Worm (Caenorhabditis elegans): ENCODE data around the gene Y17G7B.23.

Y17G7B.23 gene

DNA sequence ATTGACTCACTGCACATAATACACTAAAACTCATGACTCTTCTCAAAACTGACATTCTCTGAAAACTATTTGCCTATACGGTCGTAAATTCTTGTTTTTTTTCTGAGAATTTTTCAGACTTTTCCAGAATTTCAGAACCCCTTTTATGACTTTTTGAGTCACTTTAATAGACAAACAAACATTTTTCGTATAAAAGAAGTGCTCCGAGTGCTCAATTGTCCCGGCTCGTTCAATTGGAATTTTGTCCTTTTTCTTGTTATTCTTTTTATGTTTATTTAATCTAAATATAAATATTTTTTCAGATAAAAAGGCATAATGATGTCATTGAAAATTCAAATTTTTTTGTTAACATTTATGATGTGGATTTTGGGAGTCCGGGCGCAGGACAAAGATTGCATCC is at the start of gene Y17G7B.23:
TSS of gene Y17G7B.23 (plus strand) at position 301 of the 400 bp plus-strand sequence.
- no peak for TF ChIP-seq unc-62 (GFP tag; optimal IDR thresholded peaks at IDR 0.05)

DNA sequence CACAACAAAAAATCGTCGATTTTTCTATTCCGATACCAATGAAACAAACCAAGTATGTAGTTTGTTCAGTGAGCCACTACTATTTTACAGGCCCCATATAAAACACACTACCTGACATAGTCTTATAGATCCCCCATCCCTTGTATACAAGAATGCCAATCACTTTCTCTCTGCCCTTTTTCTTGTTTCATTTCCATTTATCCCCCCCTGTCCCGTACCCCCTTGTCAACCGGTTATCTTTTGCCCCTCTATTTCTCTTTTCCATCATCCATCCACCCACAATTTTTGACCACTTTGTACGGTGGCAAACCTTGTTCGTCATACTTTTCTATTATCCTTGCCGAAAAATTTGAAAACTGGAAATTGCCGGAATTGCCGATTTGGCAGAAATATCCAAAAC is 46.0 kb upstream of the Y17G7B.23 start:
- TF ChIP-seq unc-62 (GFP tag; optimal IDR thresholded peaks at IDR 0.05): no peak

DNA sequence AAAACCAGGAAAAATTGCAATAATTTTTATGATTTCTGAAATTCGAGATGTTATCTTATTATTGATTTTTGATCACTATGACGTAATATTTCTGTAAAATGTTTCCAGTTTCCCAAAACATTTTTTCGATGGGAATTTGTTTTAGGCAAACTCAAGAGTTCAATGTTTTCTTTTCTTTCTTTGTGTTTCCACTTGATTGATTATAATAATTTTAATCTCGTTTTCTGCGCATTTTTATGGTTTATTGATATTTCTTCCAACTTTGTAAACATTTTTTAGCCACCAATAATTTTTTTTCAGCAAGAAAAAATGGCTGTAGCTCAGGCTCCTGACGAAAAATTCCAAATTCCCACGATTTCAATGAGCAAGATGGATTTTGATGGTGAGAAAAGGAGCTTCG is 44.8 kb upstream of the Y17G7B.23 start, which contains the start of gene W03C9.6:
TSS of gene W03C9.6 (plus strand) at position 301 of the 400 bp plus-strand sequence.
- no peak for TF ChIP-seq unc-62 (GFP tag; optimal IDR thresholded peaks at IDR 0.05)

DNA sequence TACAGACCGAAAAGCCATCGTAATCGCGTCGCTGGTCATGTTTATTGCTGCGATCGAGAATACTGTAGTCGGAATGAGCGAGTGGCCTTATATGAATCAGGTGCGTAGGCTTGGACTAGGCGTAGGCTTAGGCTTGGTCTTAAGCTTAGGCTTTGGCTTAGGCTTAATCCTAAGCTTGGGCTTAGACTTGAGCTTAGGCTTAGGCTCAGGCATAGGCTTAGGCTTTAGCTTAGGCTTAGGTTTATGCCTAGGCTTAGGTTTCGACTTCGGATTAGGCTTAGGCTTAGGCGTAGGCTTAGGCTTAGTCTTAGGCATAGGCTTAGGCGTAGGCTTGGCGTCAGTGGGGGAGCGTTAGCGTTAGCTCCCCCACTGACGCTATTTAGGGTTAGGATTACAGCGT is 44.2 kb upstream of the Y17G7B.23 start:
- TF ChIP-seq unc-62 (GFP tag; optimal IDR thresholded peaks at IDR 0.05): no peak

DNA sequence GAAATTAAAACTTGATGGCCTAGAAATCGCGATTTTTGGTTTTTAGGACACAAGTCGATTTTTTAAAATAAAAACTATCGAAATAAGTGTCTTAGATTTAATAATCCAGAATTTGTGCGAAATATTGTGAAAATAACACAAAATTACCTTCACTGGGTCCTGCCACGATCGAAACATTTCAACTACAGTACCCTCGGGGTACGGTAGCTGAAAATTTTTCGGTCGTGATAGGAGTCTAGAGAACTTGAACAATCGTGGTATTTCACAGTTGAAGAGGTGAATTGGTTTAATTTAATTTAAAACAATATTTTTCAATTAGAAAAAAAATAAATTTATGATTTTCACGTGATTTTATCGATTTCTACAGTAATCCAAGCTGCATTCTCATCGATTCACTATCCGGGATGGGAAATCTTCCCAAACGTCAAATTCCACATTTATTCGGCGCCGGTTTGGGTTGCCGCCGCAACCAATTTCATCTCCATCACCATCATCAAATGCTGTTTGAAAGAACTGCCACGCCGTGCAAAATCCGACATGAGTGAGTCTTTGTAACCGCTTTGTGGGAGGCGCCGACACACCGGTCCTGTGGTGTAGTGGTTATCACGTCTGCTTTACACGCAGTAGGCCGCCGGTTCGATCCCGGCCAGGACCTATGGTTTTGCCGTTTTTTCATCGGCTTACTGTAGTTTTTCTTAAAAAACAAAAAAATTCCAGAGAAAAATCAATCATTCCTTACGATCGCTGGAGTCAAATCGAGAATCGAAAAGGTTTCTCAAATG is 40.0 kb upstream of the Y17G7B.23 start:
- no peak for TF ChIP-seq unc-62 (GFP tag; optimal IDR thresholded peaks at IDR 0.05)

DNA sequence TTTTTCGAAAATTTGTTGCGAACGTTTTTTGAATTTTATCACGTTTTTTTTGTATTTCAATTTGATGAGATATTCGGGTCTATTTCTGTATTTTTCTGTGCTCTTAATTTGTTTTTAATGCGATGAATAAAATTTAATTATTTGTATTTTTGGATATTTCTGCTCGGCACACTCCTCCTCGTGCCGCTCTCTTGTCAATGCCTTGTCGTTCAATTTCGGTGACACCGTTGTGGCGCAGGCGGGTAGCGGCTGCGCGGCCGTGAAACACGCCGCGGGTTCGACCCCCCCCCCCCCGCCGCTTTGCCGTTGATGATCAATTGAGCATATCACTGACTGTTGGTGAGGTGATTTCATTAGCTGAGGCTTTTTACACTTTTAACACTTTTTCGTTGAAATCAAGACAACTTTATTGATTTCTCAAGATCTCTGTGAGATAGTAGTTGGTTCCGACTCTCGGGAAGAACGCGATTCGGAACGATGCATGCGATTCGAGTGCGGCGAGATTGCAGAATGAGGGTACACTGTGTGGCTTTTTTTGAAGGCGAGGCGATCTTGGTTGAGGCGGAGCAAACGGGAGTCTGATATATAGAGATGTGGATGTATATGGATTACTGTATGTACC is 38.3 kb upstream of the Y17G7B.23 start:
- no peak for TF ChIP-seq unc-62 (GFP tag; optimal IDR thresholded peaks at IDR 0.05)

DNA sequence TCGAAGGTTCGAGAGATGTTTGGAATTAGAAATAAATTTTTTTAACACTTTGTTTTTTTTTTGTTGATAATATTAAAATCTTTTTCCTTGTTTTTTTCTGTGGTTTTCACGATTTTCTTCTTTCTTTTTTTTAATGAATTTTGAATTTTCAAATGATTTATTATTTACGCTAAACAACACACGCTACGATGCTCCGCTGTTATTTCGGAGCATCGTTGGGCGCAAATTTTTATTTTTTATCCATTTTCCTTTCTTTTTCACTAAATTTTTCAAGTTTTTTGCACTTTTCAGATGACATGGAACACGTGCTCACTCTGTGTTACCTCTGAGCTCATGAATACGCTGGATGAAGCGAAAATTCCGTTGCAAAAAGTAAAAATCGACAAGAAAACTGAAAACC is 36.9 kb upstream of the Y17G7B.23 start, which contains the start of the genes W03C9.1 and W03C9.2:
TSS of gene W03C9.1 (minus strand) at position 46 of the 400 bp plus-strand sequence.
TSS of gene W03C9.2 (plus strand) at position 286 of the 400 bp plus-strand sequence.
- no peak for TF ChIP-seq unc-62 (GFP tag; optimal IDR thresholded peaks at IDR 0.05)

DNA sequence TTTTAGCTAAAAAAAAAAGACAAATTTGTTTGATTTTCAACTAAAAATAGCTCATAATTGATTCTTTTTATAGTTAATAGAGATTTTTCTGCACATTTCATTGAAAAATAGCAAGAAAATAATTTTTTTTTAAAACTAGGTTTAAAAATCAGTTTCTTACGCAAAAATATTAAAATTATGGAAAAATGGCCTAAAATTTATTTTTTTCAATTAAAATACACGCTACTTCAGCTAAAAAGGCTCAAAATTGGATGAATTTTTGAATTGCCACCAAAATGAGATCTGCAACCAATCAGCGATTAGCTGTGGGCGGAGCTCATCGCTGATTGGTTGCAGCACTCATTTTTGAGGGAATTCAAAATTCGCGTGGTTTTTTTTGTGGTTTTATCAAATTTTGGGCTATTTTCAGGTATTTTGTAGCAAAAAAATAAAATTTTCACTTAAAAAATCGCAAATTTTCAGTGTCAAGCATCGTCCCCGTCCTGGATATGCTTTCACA is 35.8 kb upstream of the Y17G7B.23 start:
- no peak for TF ChIP-seq unc-62 (GFP tag; optimal IDR thresholded peaks at IDR 0.05)

DNA sequence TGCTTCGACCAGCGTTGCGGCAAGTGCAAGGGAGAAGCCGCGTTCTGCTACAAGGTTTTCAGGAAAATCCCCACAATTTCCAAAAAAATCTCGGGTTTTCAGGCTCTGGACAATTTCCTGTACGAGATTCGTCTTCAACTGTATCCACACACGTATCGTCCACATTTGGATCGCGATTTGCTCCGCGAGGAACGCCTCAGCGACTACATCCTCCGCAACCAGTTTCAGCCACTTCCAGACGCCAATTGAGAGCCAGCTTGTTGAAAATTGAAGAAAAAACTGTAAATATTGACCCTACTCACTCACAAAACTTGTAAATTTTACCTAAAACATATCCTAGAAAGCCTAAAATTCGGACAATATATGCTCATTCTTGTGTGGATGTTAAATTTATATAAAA is 34.2 kb upstream of the Y17G7B.23 start:
- TF ChIP-seq unc-62 (GFP tag; optimal IDR thresholded peaks at IDR 0.05): no peak

DNA sequence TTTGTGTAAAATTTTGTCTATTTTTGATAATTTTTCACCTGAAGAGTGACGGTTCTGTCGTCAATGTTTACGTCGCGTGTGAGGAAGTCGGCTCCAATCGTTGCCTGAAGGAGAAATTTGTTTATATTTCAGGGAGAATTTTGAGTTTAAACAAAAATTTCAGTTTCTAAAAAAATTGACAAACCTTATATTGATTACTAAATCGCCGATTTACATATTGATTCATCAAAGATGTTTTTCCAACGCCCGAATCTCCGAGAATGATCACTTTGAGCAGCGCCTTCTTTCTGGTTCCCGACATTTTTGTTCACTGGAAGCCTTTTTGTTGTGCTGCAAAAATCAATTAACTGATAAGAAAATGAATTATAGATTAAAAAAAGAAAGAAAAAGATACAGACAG is 32.4 kb upstream of the Y17G7B.23 start, which contains the start of gene rab-7:
TSS of gene rab-7 (minus strand) at position 330 of the 400 bp plus-strand sequence.
- no peak for TF ChIP-seq unc-62 (GFP tag; optimal IDR thresholded peaks at IDR 0.05)

DNA sequence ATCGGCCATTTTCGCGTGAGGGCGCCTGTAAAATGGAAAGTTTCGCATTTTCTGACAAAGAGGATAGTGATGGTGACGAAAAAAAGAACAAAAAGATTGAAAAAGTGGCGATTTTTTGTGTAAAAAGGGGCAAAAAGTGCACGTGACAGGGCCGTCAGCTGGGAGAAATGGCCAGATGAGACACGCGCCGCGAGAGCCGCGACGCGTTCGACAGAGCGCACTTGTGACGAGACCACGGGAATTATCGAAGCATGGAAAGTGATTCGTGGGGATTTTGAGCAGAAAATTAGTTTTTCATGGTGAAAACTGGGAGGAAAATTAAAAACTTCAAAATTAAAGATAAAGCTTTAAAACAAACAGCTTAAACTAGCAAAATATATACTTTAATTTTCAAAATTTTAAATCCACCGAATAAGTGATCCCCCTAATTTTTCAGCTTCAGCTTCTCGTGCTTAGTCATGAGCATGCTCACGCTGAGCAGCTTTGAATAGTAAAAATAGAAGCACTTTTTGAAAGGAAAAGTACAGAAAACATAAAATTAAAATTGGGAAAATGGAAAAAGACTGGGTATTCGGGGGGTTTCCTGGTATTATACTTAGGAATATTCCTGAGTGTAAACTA is 31.4 kb upstream of the Y17G7B.23 start, which contains the start of gene W03C9.5:
TSS of gene W03C9.5 (minus strand) at position 38 of the 621 bp plus-strand sequence.
- TF ChIP-seq unc-62 (GFP tag; optimal IDR thresholded peaks at IDR 0.05): no peak

DNA sequence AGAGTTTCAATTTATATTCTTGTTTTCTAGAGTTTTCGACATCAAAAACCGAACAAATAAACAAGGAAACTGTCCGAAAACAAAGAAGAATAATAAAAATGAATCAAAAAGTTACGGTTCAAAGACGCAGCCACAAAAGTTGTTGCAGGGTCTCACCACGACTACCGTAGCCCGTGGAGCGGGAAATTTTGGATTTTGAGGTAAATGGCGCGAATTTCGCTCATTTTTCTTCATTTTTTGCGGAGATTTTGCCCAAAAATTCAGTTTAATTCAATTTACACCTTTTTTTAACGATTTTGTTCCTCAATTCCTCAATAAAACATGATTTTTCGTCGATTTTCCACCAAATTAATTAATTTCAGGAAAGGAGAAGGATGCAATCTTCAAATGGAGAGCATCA is 30.7 kb upstream of the Y17G7B.23 start, which contains the start of gene mex-1:
TSS of gene mex-1 (plus strand) at position 363 of the 400 bp plus-strand sequence.
- no peak for TF ChIP-seq unc-62 (GFP tag; optimal IDR thresholded peaks at IDR 0.05)

DNA sequence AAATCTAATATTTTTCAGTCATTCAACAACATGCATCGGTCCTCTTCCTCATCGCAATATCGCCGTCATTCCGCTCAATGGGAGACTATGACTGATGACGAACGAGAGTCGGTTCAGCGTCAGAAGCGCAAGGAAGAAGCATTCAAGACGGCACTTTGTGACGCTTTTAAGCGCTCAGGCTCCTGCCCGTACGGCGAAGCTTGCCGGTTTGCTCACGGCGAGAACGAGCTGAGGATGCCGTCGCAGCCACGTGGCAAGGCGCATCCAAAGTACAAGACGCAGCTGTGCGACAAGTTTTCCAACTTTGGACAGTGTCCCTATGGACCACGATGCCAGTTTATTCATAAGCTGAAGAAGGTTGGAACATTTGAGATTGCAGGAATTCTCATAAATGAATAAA is 30.0 kb upstream of the Y17G7B.23 start:
- no peak for TF ChIP-seq unc-62 (GFP tag; optimal IDR thresholded peaks at IDR 0.05)

DNA sequence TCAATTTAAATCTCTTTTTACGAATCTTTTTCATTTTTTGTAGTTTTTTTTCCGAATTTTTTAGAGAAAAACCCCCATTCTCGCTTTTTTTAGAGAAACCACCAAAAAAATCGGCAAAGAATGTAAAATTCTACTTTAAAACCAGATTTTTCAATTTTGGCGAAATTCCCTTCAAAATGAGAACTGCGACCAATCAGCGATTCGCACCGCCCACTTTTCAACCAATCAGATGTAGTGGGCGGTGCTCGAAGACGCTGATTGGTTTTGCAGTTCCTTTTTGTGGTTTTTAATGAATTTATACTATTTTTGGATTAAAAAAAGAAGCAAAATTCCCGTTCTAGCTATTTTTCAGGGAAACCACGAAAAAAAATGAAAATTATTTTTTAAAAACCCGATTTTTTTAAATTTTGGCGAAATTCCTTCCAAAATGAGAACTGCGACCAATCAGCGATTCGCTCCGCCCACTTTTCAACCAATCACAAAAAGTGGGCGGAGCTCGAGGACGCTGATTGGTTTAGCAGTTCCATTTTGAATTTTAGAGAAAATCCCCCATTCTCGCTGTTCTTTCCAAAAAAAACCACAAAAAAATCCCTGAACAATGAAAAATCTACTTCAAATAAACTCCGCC is 27.9 kb upstream of the Y17G7B.23 start:
- no peak for TF ChIP-seq unc-62 (GFP tag; optimal IDR thresholded peaks at IDR 0.05)

DNA sequence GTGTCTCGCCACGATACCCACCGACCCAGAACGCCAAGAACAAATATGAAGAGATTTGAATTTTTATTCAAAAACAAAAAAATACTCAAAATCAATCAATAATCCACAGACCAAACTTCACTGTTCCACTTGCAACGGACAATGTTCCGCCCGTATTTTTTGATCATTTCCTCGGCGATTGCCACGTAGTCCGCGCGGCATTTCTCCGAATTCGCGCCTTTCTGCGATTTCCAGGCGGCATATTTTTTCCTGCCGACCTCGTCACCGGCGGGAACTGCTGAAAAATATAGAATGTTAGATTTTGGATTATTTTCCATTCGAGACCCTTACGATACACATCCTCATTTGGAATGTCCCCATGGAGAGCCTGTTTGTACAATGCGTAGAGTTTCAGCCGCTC is 26.7 kb upstream of the Y17G7B.23 start:
- no peak for TF ChIP-seq unc-62 (GFP tag; optimal IDR thresholded peaks at IDR 0.05)

DNA sequence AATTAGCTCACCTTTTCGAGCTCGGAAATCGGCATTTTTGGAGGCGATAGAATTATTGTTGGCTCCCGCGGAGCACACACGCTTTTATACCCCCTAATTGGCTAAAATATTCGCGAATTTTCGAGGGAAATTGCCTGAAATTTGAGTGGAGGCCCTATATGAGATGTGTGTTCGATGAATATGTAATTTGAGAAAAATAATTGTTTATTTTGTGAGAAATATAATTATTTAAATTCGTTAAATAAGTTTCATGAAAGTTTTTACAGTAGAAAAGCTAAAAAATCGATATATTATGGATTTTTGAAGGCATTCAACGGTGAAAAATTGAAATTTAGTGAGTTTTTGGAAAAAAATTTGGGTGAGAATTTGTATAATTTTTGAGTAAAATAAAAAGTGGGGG is 25.4 kb upstream of the Y17G7B.23 start, which contains the start of gene acbp-6:
TSS of gene acbp-6 (minus strand) at position 101 of the 400 bp plus-strand sequence.
- no peak for TF ChIP-seq unc-62 (GFP tag; optimal IDR thresholded peaks at IDR 0.05)
